Worm (Caenorhabditis elegans) whole organism, L4 larva: ENCODE results near the gene nono-1.

ENCODE experiments used
- D1046.2 ChIP-seq: fragments of 200-800 bp; sonication (Bioruptor generic); IDR thresholded peaks from 2 replicates; pipeline ENCODE4 v1.3.6; 2022; ENCODE audit warnings: missing genetic modification characterization, missing compliant biosample characterization
- F10B5.3 ChIP-seq: sonication (generic microtip); optimal IDR thresholded peaks from 2 replicates; lab custom pipeline; 2016; ENCODE audit warnings: mild to moderate bottlenecking, missing genetic modification characterization, missing compliant biosample characterization
- F44E2.7 ChIP-seq: fragments of 200-800 bp; sonication (Bioruptor generic); IDR thresholded peaks from 2 replicates; pipeline ENCODE4 v2.1.2; 2022; ENCODE audit warnings: missing genetic modification characterization, missing compliant biosample characterization
- F49E8.2 ChIP-seq: sonication (generic microtip); optimal IDR thresholded peaks from 2 replicates; lab custom pipeline; 2016; ENCODE audit warnings: missing compliant biosample characterization, mild to moderate bottlenecking, missing genetic modification characterization, borderline replicate concordance
- T26A8.4 ChIP-seq: fragments of 200-800 bp; sonication (Bioruptor generic); IDR thresholded peaks from 2 replicates; pipeline ENCODE4 v1.3.6; 2022; ENCODE audit warnings: missing genetic modification characterization, missing compliant biosample characterization
- Y5F2A.4 ChIP-seq: fragments of 200-800 bp; sonication (Bioruptor generic); optimal IDR thresholded peaks from 2 replicates; lab custom pipeline; 2018; ENCODE audit warnings: mild to moderate bottlenecking, missing genetic modification characterization, missing compliant biosample characterization
- ZK546.5 ChIP-seq, 2 experiments: sonication (generic microtip); optimal IDR thresholded peaks; 2 replicates each; lab custom pipeline; 2017; ENCODE audit warnings: missing biosample characterization in 2 of 2, missing genetic modification characterization in 2 of 2
- arid-1 ChIP-seq: fragments of 200-800 bp; sonication (Bioruptor generic); conservative IDR thresholded peaks from 2 replicates; pipeline ENCODE4 v1.3.6; 2022; ENCODE audit warnings: missing genetic modification reagents, missing genetic modification characterization, missing compliant biosample characterization
- attf-4 ChIP-seq: sonication (generic microtip); optimal IDR thresholded peaks from 3 replicates; lab custom pipeline; 2017; ENCODE audit warnings: missing biosample characterization, missing genetic modification characterization
- ceh-32 ChIP-seq: sonication (generic microtip); optimal IDR thresholded peaks from 2 replicates; lab custom pipeline; 2016; ENCODE audit warnings: mild to moderate bottlenecking, missing genetic modification characterization, missing compliant biosample characterization; ENCODE audit not compliant: poor library complexity
- ceh-44 ChIP-seq: fragments of 200-800 bp; sonication (Bioruptor generic); IDR thresholded peaks from 2 replicates; pipeline ENCODE4 v1.3.6; 2022; ENCODE audit warnings: missing genetic modification reagents, missing genetic modification characterization, missing compliant biosample characterization
- ces-1 ChIP-seq: fragments of 150-350 bp; sonication (generic microtip); optimal IDR thresholded peaks from 4 replicates; lab custom pipeline; 2014; ENCODE audit warnings: missing biosample characterization, missing genetic modification reagents, missing genetic modification characterization
- cey-2 ChIP-seq: sonication (generic microtip); optimal IDR thresholded peaks from 3 replicates; lab custom pipeline; 2017; ENCODE audit warnings: missing genetic modification characterization, mild to moderate bottlenecking, missing compliant biosample characterization, antibody characterized with exemption, borderline replicate concordance; ENCODE audit not compliant: insufficient read depth
- daf-19 ChIP-seq: fragments of 200-800 bp; sonication (Bioruptor generic); conservative IDR thresholded peaks from 2 replicates; pipeline ENCODE4 v1.3.6; 2022; ENCODE audit warnings: missing genetic modification characterization, missing compliant biosample characterization
- daf-8 ChIP-seq: fragments of 200-800 bp; sonication (Bioruptor generic); IDR thresholded peaks from 2 replicates; pipeline ENCODE4 v1.3.6; 2022; ENCODE audit warnings: missing genetic modification characterization, missing compliant biosample characterization
- dmd-8 ChIP-seq: fragments of 200-800 bp; sonication (Bioruptor generic); IDR thresholded peaks from 2 replicates; pipeline ENCODE4 v1.3.6; 2022; ENCODE audit warnings: missing genetic modification characterization, missing compliant biosample characterization
- dpl-1 ChIP-seq: fragments of 150-350 bp; optimal IDR thresholded peaks from 2 replicates; lab custom pipeline; 2014; ENCODE audit warnings: missing biosample characterization, missing genetic modification reagents, missing genetic modification characterization
- duxl-1 ChIP-seq: sonication (generic microtip); optimal IDR thresholded peaks from 2 replicates; lab custom pipeline; 2016; ENCODE audit warnings: mild to moderate bottlenecking, missing genetic modification characterization, moderate library complexity, missing compliant biosample characterization; ENCODE audit not compliant: poor library complexity
- dve-1 ChIP-seq: sonication (generic microtip); optimal IDR thresholded peaks from 2 replicates; lab custom pipeline; 2017; ENCODE audit warnings: antibody characterized with exemption, mild to moderate bottlenecking, missing genetic modification characterization, missing compliant biosample characterization; ENCODE audit not compliant: insufficient read depth
- egl-27 ChIP-seq: sonication (generic microtip); optimal IDR thresholded peaks from 3 replicates; lab custom pipeline; 2017; ENCODE audit warnings: missing biosample characterization, missing genetic modification reagents, missing genetic modification characterization
- fkh-10 ChIP-seq: fragments of 150-350 bp; optimal IDR thresholded peaks from 2 replicates; lab custom pipeline; 2014; ENCODE audit warnings: missing biosample characterization, missing genetic modification reagents, missing genetic modification characterization
- hif-1 ChIP-seq, 2 experiments: sonication (generic microtip); optimal IDR thresholded peaks; 2 replicates each; lab custom pipeline; 2016 to 2017; ENCODE audit warnings: missing compliant biosample characterization in 2 of 2, missing genetic modification characterization in 2 of 2, missing genetic modification reagents in 2 of 2, missing genotype in 2 of 2, mild to moderate bottlenecking in 1 of 2
- hmg-1.1 ChIP-seq: fragments of 200-800 bp; sonication (Bioruptor generic); IDR thresholded peaks from 2 replicates; pipeline ENCODE4 v1.3.6; 2022; ENCODE audit warnings: missing genetic modification reagents, missing genetic modification characterization, missing compliant biosample characterization
- lin-1 ChIP-seq: fragments of 200-800 bp; sonication (Bioruptor generic); IDR thresholded peaks from 2 replicates; pipeline ENCODE4 v1.3.6; 2022; ENCODE audit warnings: missing genetic modification reagents, missing genetic modification characterization, missing compliant biosample characterization
- lin-13 ChIP-seq: fragments of 150-350 bp; optimal IDR thresholded peaks from 2 replicates; lab custom pipeline; 2014; ENCODE audit warnings: missing biosample characterization, missing genetic modification reagents, missing genetic modification characterization
- lin-15B ChIP-seq: fragments of 150-350 bp; sonication (generic microtip); optimal IDR thresholded peaks from 3 replicates; lab custom pipeline; 2014; ENCODE audit warnings: missing biosample characterization, missing genetic modification characterization
- lir-3 ChIP-seq: sonication (generic microtip); optimal IDR thresholded peaks from 2 replicates; lab custom pipeline; 2016; ENCODE audit warnings: mild to moderate bottlenecking, missing genetic modification characterization, missing compliant biosample characterization
- mdl-1 ChIP-seq, 2 experiments: fragments of 150-350 bp in 1 of 2; sonication (generic microtip) in 1 of 2; optimal IDR thresholded peaks; 2 replicates each; lab custom pipeline; 2014 to 2017; ENCODE audit warnings: missing biosample characterization in 2 of 2, missing genetic modification characterization in 2 of 2
- mxl-2 ChIP-seq: fragments of 200-800 bp; sonication (Bioruptor generic); conservative IDR thresholded peaks from 2 replicates; pipeline ENCODE4 v1.3.6; 2022; ENCODE audit warnings: missing genetic modification reagents, missing genetic modification characterization, missing compliant biosample characterization
- mxl-3 ChIP-seq: fragments of 200-800 bp; sonication (Bioruptor generic); optimal IDR thresholded peaks from 2 replicates; lab custom pipeline; 2018; ENCODE audit warnings: mild to moderate bottlenecking, missing genetic modification characterization, missing compliant biosample characterization
- nhr-10 ChIP-seq: fragments of 150-350 bp; optimal IDR thresholded peaks from 2 replicates; lab custom pipeline; 2014; ENCODE audit warnings: missing biosample characterization, missing genetic modification characterization
- nhr-102 ChIP-seq: sonication (generic microtip); optimal IDR thresholded peaks from 2 replicates; lab custom pipeline; 2016; ENCODE audit warnings: mild to moderate bottlenecking, missing genetic modification characterization, moderate library complexity, missing compliant biosample characterization
- nhr-111 ChIP-seq: fragments of 200-800 bp; sonication (Bioruptor generic); optimal IDR thresholded peaks from 2 replicates; lab custom pipeline; 2018; ENCODE audit warnings: mild to moderate bottlenecking, missing genetic modification characterization, missing compliant biosample characterization
- nhr-28 ChIP-seq: fragments of 150-350 bp; optimal IDR thresholded peaks from 2 replicates; lab custom pipeline; 2014; ENCODE audit warnings: missing biosample characterization, missing genetic modification characterization
- nhr-41 ChIP-seq: fragments of 200-800 bp; sonication (Bioruptor generic); IDR thresholded peaks from 2 replicates; pipeline ENCODE4 v1.3.6; 2022; ENCODE audit warnings: missing genetic modification reagents, missing genetic modification characterization, missing compliant biosample characterization
- nhr-42 ChIP-seq: fragments of 200-800 bp; sonication (Bioruptor generic); IDR thresholded peaks from 2 replicates; pipeline ENCODE4 v1.3.6; 2022; ENCODE audit warnings: missing genetic modification characterization, missing compliant biosample characterization
- nhr-77 ChIP-seq: fragments of 150-350 bp; optimal IDR thresholded peaks from 2 replicates; lab custom pipeline; 2014; ENCODE audit warnings: missing biosample characterization, missing genetic modification characterization
- php-3 ChIP-seq: fragments of 200-800 bp; sonication (Bioruptor generic); IDR thresholded peaks from 2 replicates; pipeline ENCODE4 v1.3.6; 2022; ENCODE audit warnings: missing genetic modification reagents, missing genetic modification characterization, missing compliant biosample characterization
- pqm-1 ChIP-seq: sonication (generic microtip); optimal IDR thresholded peaks from 2 replicates; lab custom pipeline; 2017; ENCODE audit warnings: missing biosample characterization, missing genetic modification characterization
- rbr-2 ChIP-seq: sonication (generic microtip); optimal IDR thresholded peaks from 2 replicates; lab custom pipeline; 2016; ENCODE audit warnings: missing genotype, missing genetic modification characterization, missing compliant biosample characterization
- sdz-12 ChIP-seq: fragments of 200-800 bp; sonication (Bioruptor generic); optimal IDR thresholded peaks from 2 replicates; lab custom pipeline; 2018; ENCODE audit warnings: mild to moderate bottlenecking, missing genetic modification characterization, missing compliant biosample characterization
- set-16 ChIP-seq: fragments of 200-800 bp; sonication (Bioruptor generic); IDR thresholded peaks from 2 replicates; pipeline ENCODE4 v1.3.6; 2022; ENCODE audit warnings: missing genetic modification reagents, missing genetic modification characterization, missing compliant biosample characterization
- snpc-1.2 ChIP-seq: fragments of 200-800 bp; sonication (Bioruptor generic); IDR thresholded peaks from 2 replicates; pipeline ENCODE4 v1.3.6; 2022; ENCODE audit warnings: missing genetic modification reagents, missing genetic modification characterization, missing compliant biosample characterization
- tra-1 ChIP-seq: fragments of 200-800 bp; sonication (Bioruptor generic); IDR thresholded peaks from 2 replicates; pipeline ENCODE4 v1.3.6; 2022; ENCODE audit warnings: missing genetic modification reagents, missing genetic modification characterization, missing compliant biosample characterization
- unc-39 ChIP-seq: sonication (generic microtip); optimal IDR thresholded peaks from 2 replicates; lab custom pipeline; 2017; ENCODE audit warnings: missing biosample characterization, missing genetic modification characterization
- vab-7 ChIP-seq: fragments of 200-800 bp; sonication (Bioruptor generic); IDR thresholded peaks from 2 replicates; pipeline ENCODE4 v1.3.6; 2022; ENCODE audit warnings: missing genetic modification reagents, missing genetic modification characterization, missing compliant biosample characterization
- zfp-2 ChIP-seq: sonication (generic microtip); optimal IDR thresholded peaks from 2 replicates; lab custom pipeline; 2016; ENCODE audit warnings: mild to moderate bottlenecking, missing genetic modification characterization, missing compliant biosample characterization
- zfp-3 ChIP-seq: fragments of 200-800 bp; sonication (Bioruptor generic); conservative IDR thresholded peaks from 2 replicates; pipeline ENCODE4 v1.3.6; 2022; ENCODE audit warnings: missing genetic modification reagents, missing genetic modification characterization, missing compliant biosample characterization
- zip-11 ChIP-seq: fragments of 200-800 bp; sonication (Bioruptor generic); IDR thresholded peaks from 2 replicates; pipeline ENCODE4 v1.3.6; 2022; ENCODE audit warnings: missing genetic modification characterization, missing compliant biosample characterization
- zip-2 ChIP-seq: fragments of 150-350 bp; optimal IDR thresholded peaks from 2 replicates; lab custom pipeline; 2014; ENCODE audit warnings: missing biosample characterization, missing genetic modification characterization
- ztf-7 ChIP-seq: fragments of 150-350 bp; optimal IDR thresholded peaks from 2 replicates; lab custom pipeline; 2014; ENCODE audit warnings: missing biosample characterization, missing genetic modification characterization

The nono-1 gene

DNA sequence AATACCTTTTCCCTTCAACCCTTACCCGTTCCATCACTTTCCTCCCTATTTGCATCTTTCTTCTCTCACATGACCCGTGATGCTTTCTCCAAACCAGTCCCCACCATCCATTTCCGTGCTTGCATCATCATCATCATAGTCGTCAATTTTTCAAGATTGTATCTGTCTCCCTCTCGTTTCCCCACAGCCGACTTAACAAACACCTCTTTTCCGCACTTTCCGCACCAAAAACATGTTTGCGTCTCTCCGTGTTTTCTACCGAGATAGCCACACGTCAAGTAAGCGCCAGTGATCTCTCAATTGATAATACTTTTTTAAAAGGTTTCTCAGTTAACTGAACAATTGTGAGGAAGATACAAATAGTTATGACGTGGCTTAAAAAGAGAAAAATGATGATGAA lies 20.0 kb downstream of the nono-1 start (continued):
- no peak for TF ChIP-seq vab-7 (GFP tag; lab: Robert Waterston, UW)
- no peak for TF ChIP-seq zip-11 (GFP tag; lab: Robert Waterston, UW)
- peak in 1 of 2 experiments; percentile 53 for TF ChIP-seq hif-1 (tag; optimal IDR thresholded peaks at IDR 0.05; lab: Kevin White, UChicago)
- no peak for TF ChIP-seq sdz-12 (GFP tag; lab: Kevin White, UChicago)
- TF ChIP-seq mxl-2, result no peak
- TF ChIP-seq ztf-7 (tag; lab: Kevin White, UChicago), result peak; percentile 86
- no peak for TF ChIP-seq attf-4 (tag; lab: Kevin White, UChicago)
- TF ChIP-seq set-16, result no peak
- TF ChIP-seq duxl-1 (tag; lab: Kevin White, UChicago), result no peak
- TF ChIP-seq tra-1 (GFP tag; lab: Robert Waterston, UW), result 0 out of 2 replicates have a peak, but pooled peaks have one; percentile 11
- no peak for TF ChIP-seq F44E2.7 (GFP tag; lab: Robert Waterston, UW)
- TF ChIP-seq hmg-1.1, result peak; percentile 45; the same call in 1 of the 2 replicates
- no peak for TF ChIP-seq zfp-2 (tag; lab: Kevin White, UChicago)
- no peak for TF ChIP-seq snpc-1.2 (GFP tag; lab: Robert Waterston, UW)
- TF ChIP-seq D1046.2, result no peak
- no peak for TF ChIP-seq F10B5.3
- TF ChIP-seq daf-8 (GFP tag; lab: Robert Waterston, UW), result no peak
- no peak for TF ChIP-seq egl-27
- peak; percentile 67; the same call in 1 of the 2 replicates for TF ChIP-seq T26A8.4 (GFP tag; lab: Robert Waterston, UW)
- no peak for TF ChIP-seq lir-3 (tag; lab: Kevin White, UChicago)
- TF ChIP-seq lin-13 (GFP tag; lab: Kevin White, UChicago), result no peak
- 0 out of 2 replicates have a peak, but pooled peaks have one; percentile 40 for TF ChIP-seq lin-1 (GFP tag; lab: Robert Waterston, UW)
- no peak for TF ChIP-seq fkh-10 (GFP tag; lab: Kevin White, UChicago)
- TF ChIP-seq Y5F2A.4 (GFP tag; lab: Kevin White, UChicago), result no peak
- TF ChIP-seq ces-1 (GFP tag; lab: Kevin White, UChicago), result no peak
- TF ChIP-seq nhr-111 (GFP tag; lab: Kevin White, UChicago), result no peak
- no peak for TF ChIP-seq nhr-41 (GFP tag; lab: Robert Waterston, UW)
- TF ChIP-seq lin-15B, result no peak
- TF ChIP-seq zfp-3 (GFP tag; lab: Robert Waterston, UW), result 0 out of 2 replicates have a peak, but pooled peaks have one; percentile 8
- no peak for TF ChIP-seq nhr-42
- TF ChIP-seq php-3 (GFP tag; lab: Robert Waterston, UW), result no peak
- TF ChIP-seq nhr-102 (tag; lab: Kevin White, UChicago), result peak; percentile 24
- TF ChIP-seq F49E8.2 (tag; lab: Kevin White, UChicago), result no peak
- TF ChIP-seq ZK546.5 (tag; optimal IDR thresholded peaks at IDR 0.05; lab: Kevin White, UChicago), result no peak
- TF ChIP-seq cey-2 (tag; lab: Kevin White, UChicago), result peak; percentile 85
- TF ChIP-seq dpl-1 (GFP tag; lab: Kevin White, UChicago), result peak; percentile 31
- no peak for TF ChIP-seq daf-19 (GFP tag; lab: Robert Waterston, UW)
- TF ChIP-seq nhr-28, result peak; percentile 85
- TF ChIP-seq mdl-1 (tag; optimal IDR thresholded peaks at IDR 0.05; lab: Kevin White, UChicago), result peak; percentile 13 to 81
- no peak for TF ChIP-seq ceh-44 (GFP tag; lab: Robert Waterston, UW)
- TF ChIP-seq dmd-8 (GFP tag; lab: Robert Waterston, UW), result no peak
- TF ChIP-seq nhr-10 (tag; lab: Kevin White, UChicago), result no peak
- no peak for TF ChIP-seq unc-39 (tag; lab: Kevin White, UChicago)
- TF ChIP-seq nhr-77 (tag; lab: Kevin White, UChicago), result peak; percentile 12
- peak; percentile 14 for TF ChIP-seq zip-2
- TF ChIP-seq arid-1 (GFP tag; lab: Robert Waterston, UW), result peak; percentile 9; the same call in 1 of the 2 replicates
- peak; percentile 83 for TF ChIP-seq mxl-3 (GFP tag; lab: Kevin White, UChicago)
- TF ChIP-seq ceh-32 (tag; lab: Kevin White, UChicago), result no peak
- TF ChIP-seq pqm-1, result no peak
- TF ChIP-seq dve-1 (tag; lab: Kevin White, UChicago), result peak; percentile 91
- peak; percentile 66 for TF ChIP-seq rbr-2
